Worm (Caenorhabditis elegans) whole organism, L1 larva: ENCODE measurements around the gene T01D3.1.

Source experiments
- lin-35 ChIP-seq, 2 experiments: fragments of 150-350 bp; optimal IDR thresholded peaks; 2 replicates each; lab custom pipeline; 2014; ENCODE audit warnings: missing biosample characterization in 2 of 2, missing genetic modification characterization in 2 of 2, missing genetic modification reagents in 2 of 2
- unc-130 ChIP-seq: fragments of 150-350 bp; optimal IDR thresholded peaks from 2 replicates; lab custom pipeline; 2017; ENCODE audit warnings: missing biosample characterization, missing genetic modification characterization, inconsistent platforms

DNA sequence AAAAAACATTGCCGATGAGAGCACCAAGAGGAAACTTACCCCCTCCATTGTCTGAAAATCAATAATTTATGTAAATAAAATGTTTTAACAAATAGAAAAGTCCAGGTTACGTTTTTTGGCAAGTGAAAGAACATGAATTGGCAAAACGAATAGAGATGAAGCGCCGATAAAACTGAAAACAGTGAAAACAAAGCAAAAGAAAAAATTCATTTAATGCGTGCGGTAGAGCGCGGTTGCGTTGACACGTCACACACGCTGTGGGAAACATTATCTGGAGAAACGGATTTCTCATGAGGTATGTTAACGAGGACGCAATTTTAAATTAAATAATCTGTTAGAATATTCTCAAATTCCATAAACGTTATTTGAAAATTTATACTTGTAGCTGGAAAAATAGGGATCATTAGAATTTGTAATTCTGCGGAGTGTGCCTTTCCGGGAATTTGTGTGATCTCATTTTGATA lies 25.6 kb downstream of the T01D3.1 start, which contains the start of gene zipt-9:
- TF ChIP-seq unc-130 (tag; lab: Kevin White, UChicago), result peak; percentile 51
- peak; percentile 75 to 89 for TF ChIP-seq lin-35 (GFP tag; optimal IDR thresholded peaks at IDR 0.05; lab: Kevin White, UChicago)
